Fruit fly (Drosophila melanogaster) whole organism, embryonic: ENCODE measurements around the gene Cpr23B.

ENCODE experiments used
- Asciz ChIP-seq: fragments of 200-800 bp; sonication (Bioruptor generic); optimal IDR thresholded peaks from 2 replicates; lab custom pipeline; 2017; ENCODE audit warnings: missing biosample characterization, mild to moderate bottlenecking, missing genetic modification characterization, missing genetic modification reagents
- Atf6 ChIP-seq: fragments of 200-800 bp; sonication (Bioruptor generic); IDR thresholded peaks from 2 replicates; pipeline ENCODE4 v1.3.6; 2022; ENCODE audit warnings: missing biosample characterization, missing genetic modification characterization
- Blimp-1 ChIP-seq: fragments of 200-800 bp; sonication (Bioruptor generic); optimal IDR thresholded peaks from 3 replicates; lab custom pipeline; 2018; ENCODE audit warnings: missing biosample characterization, missing genetic modification characterization, mild to moderate bottlenecking, moderate library complexity, missing genetic modification reagents
- CG10431 ChIP-seq: fragments of 200-800 bp; sonication (Bioruptor generic); optimal IDR thresholded peaks from 3 replicates; lab custom pipeline; 2018; ENCODE audit warnings: missing biosample characterization, mild to moderate bottlenecking, missing genetic modification characterization
- CG11247 ChIP-seq: fragments of 200-800 bp; sonication (Bioruptor generic); IDR thresholded peaks from 2 replicates; pipeline ENCODE4 v1.3.6; 2022; ENCODE audit warnings: missing biosample characterization, missing genetic modification characterization
- CG14860 ChIP-seq: fragments of 200-800 bp; sonication (Bioruptor generic); IDR thresholded peaks from 3 replicates; pipeline ENCODE4 v1.3.6; 2022; ENCODE audit warnings: missing biosample characterization, missing genetic modification characterization; ENCODE audit not compliant: partially characterized antibody
- CG15269 ChIP-seq: fragments of 200-800 bp; sonication (Bioruptor generic); optimal IDR thresholded peaks from 2 replicates; lab custom pipeline; 2018; ENCODE audit warnings: missing biosample characterization, mild to moderate bottlenecking, missing genetic modification characterization, moderate library complexity
- CG15696 ChIP-seq: fragments of 200-800 bp; sonication (Bioruptor generic); optimal IDR thresholded peaks from 2 replicates; lab custom pipeline; 2019; ENCODE audit warnings: missing biosample characterization, mild to moderate bottlenecking, missing genetic modification characterization, moderate library complexity
- CG17186 ChIP-seq: fragments of 200-800 bp; sonication (Bioruptor generic); optimal IDR thresholded peaks from 3 replicates; lab custom pipeline; 2017; ENCODE audit warnings: missing biosample characterization, missing genetic modification reagents, missing genetic modification characterization
- CG17328 ChIP-seq: fragments of 200-800 bp; sonication (Bioruptor generic); IDR thresholded peaks from 2 replicates; pipeline ENCODE4 v1.3.6; 2022; ENCODE audit warnings: missing biosample characterization, missing genetic modification characterization
- CG2120 ChIP-seq: fragments of 200-800 bp; sonication (Bioruptor generic); optimal IDR thresholded peaks from 3 replicates; lab custom pipeline; 2016; ENCODE audit warnings: missing biosample characterization, missing genetic modification characterization
- CG2199 ChIP-seq: fragments of 200-800 bp; sonication (Bioruptor generic); IDR thresholded peaks from 3 replicates; pipeline ENCODE4 v1.3.6; 2022; ENCODE audit warnings: missing biosample characterization, missing genetic modification characterization
- CG2712 ChIP-seq: fragments of 200-800 bp; optimal IDR thresholded peaks from 3 replicates; lab custom pipeline; 2019; ENCODE audit warnings: missing biosample characterization, mild to moderate bottlenecking, missing genetic modification characterization, moderate library complexity
- CG2889 ChIP-seq: fragments of 200-800 bp; sonication (Bioruptor generic); IDR thresholded peaks from 3 replicates; pipeline ENCODE4 v1.3.6; 2022; ENCODE audit warnings: missing biosample characterization, missing genetic modification characterization
- CG32767 ChIP-seq: fragments of 200-800 bp; sonication (Bioruptor generic); IDR thresholded peaks from 2 replicates; pipeline ENCODE4 v1.3.6; 2022; ENCODE audit warnings: missing biosample characterization, missing genetic modification characterization
- CG3995 ChIP-seq: fragments of 200-800 bp; sonication (Bioruptor generic); optimal IDR thresholded peaks from 3 replicates; lab custom pipeline; 2016; ENCODE audit warnings: missing biosample characterization, missing genetic modification characterization
- CG4360 ChIP-seq: fragments of 200-800 bp; sonication (Bioruptor generic); IDR thresholded peaks from 2 replicates; pipeline ENCODE4 v1.3.6; 2022; ENCODE audit warnings: missing biosample characterization, missing genetic modification characterization
- CG4730 ChIP-seq: fragments of 200-800 bp; sonication (Bioruptor generic); IDR thresholded peaks from 2 replicates; pipeline ENCODE4 v1.3.6; 2022; ENCODE audit warnings: missing biosample characterization, missing genetic modification characterization
- CG4820 ChIP-seq: fragments of 200-800 bp; sonication (Bioruptor generic); optimal IDR thresholded peaks from 3 replicates; lab custom pipeline; 2016; ENCODE audit warnings: missing biosample characterization, missing genetic modification characterization
- CG7745 ChIP-seq: fragments of 200-800 bp; sonication (Bioruptor generic); optimal IDR thresholded peaks from 2 replicates; lab custom pipeline; 2018; ENCODE audit warnings: missing biosample characterization, mild to moderate bottlenecking, missing genetic modification characterization, moderate library complexity
- CG8290 ChIP-seq, 3 experiments: fragments of 200-800 bp; sonication (Bioruptor generic); optimal IDR thresholded peaks; 2 replicates each; lab custom pipeline; 2016 to 2019; ENCODE audit warnings: missing biosample characterization in 3 of 3, missing genetic modification characterization in 3 of 3, mild to moderate bottlenecking in 2 of 3, moderate library complexity in 1 of 3
- CG9609 ChIP-seq: fragments of 200-800 bp; sonication (Bioruptor generic); optimal IDR thresholded peaks from 3 replicates; lab custom pipeline; 2016; ENCODE audit warnings: missing biosample characterization, missing genetic modification characterization
- Deaf1 ChIP-seq: fragments of 200-800 bp; optimal IDR thresholded peaks from 3 replicates; lab custom pipeline; 2019; ENCODE audit warnings: missing biosample characterization, mild to moderate bottlenecking, missing genetic modification characterization, moderate library complexity
- Drgx ChIP-seq: fragments of 200-800 bp; sonication (Bioruptor generic); IDR thresholded peaks from 2 replicates; pipeline ENCODE4 v1.3.6; 2022; ENCODE audit warnings: missing biosample characterization, missing genetic modification characterization
- ERR ChIP-seq: fragments of 200-800 bp; sonication (Bioruptor generic); optimal IDR thresholded peaks from 2 replicates; lab custom pipeline; 2016; ENCODE audit warnings: missing biosample characterization, missing genetic modification characterization
- Eip74EF ChIP-seq, 2 experiments: fragments of 200-800 bp in 1 of 2; fragments of >200 bp in 1 of 2; sonication (Bioruptor generic) in 1 of 2; optimal IDR thresholded peaks; 2 replicates each; lab custom pipeline; 2017 to 2019; ENCODE audit warnings: missing biosample characterization in 2 of 2, missing genetic modification characterization in 2 of 2, mild to moderate bottlenecking in 1 of 2, moderate library complexity in 1 of 2
- Fer2 ChIP-seq: fragments of 200-800 bp; sonication (Bioruptor generic); optimal IDR thresholded peaks from 2 replicates; lab custom pipeline; 2018; ENCODE audit warnings: missing biosample characterization, mild to moderate bottlenecking, missing genetic modification characterization, moderate library complexity
- HLH54F ChIP-seq: fragments of 200-800 bp; sonication (Bioruptor generic); optimal IDR thresholded peaks from 3 replicates; lab custom pipeline; 2016; ENCODE audit warnings: missing biosample characterization, missing genetic modification characterization
- Hsf ChIP-seq: fragments of 200-800 bp; sonication (Bioruptor generic); optimal IDR thresholded peaks from 3 replicates; lab custom pipeline; 2016; ENCODE audit warnings: missing biosample characterization, missing genetic modification characterization
- Mrtf ChIP-seq: fragments of 200-800 bp; sonication (Bioruptor generic); IDR thresholded peaks from 3 replicates; pipeline ENCODE4 v1.3.6; 2022; ENCODE audit warnings: missing biosample characterization, missing genetic modification characterization
- Spps ChIP-seq: fragments of 200-800 bp; sonication (Bioruptor generic); optimal IDR thresholded peaks from 2 replicates; lab custom pipeline; 2018; ENCODE audit warnings: missing biosample characterization, mild to moderate bottlenecking, missing genetic modification characterization
- Usf ChIP-seq: fragments of 200-800 bp; sonication (Bioruptor generic); optimal IDR thresholded peaks from 2 replicates; lab custom pipeline; 2017; ENCODE audit warnings: missing genotype, missing biosample characterization, missing genetic modification characterization
- Xbp1 ChIP-seq: fragments of 200-800 bp; sonication (Bioruptor generic); optimal IDR thresholded peaks from 3 replicates; lab custom pipeline; 2016; ENCODE audit warnings: missing biosample characterization, mild to moderate bottlenecking, missing genetic modification characterization
- ato ChIP-seq: fragments of 200-800 bp; sonication (Bioruptor generic); IDR thresholded peaks from 2 replicates; pipeline ENCODE4 v1.3.6; 2022; ENCODE audit warnings: missing biosample characterization, missing genetic modification characterization; ENCODE audit not compliant: partially characterized antibody
- bowl ChIP-seq: fragments of 200-800 bp; sonication (Bioruptor generic); IDR thresholded peaks from 2 replicates; pipeline ENCODE4 v1.3.6; 2022; ENCODE audit warnings: missing biosample characterization, missing genetic modification characterization
- caup ChIP-seq: fragments of 200-800 bp; sonication (Bioruptor generic); optimal IDR thresholded peaks from 3 replicates; lab custom pipeline; 2017; ENCODE audit warnings: missing biosample characterization, mild to moderate bottlenecking, missing genetic modification characterization, moderate library complexity; ENCODE audit not compliant: severe bottlenecking
- danr ChIP-seq: fragments of 200-800 bp; sonication (Bioruptor generic); IDR thresholded peaks from 2 replicates; pipeline ENCODE4 v1.3.6; 2022; ENCODE audit warnings: missing biosample characterization, missing genetic modification characterization
- disco-r ChIP-seq: fragments of 200-800 bp; sonication (Bioruptor generic); optimal IDR thresholded peaks from 2 replicates; lab custom pipeline; 2016; ENCODE audit warnings: missing biosample characterization, missing genetic modification characterization
- eyg ChIP-seq: fragments of 200-800 bp; sonication (Bioruptor generic); optimal IDR thresholded peaks from 3 replicates; lab custom pipeline; 2016; ENCODE audit warnings: missing biosample characterization, missing genetic modification characterization
- gcm2 ChIP-seq: fragments of 200-800 bp; sonication (Bioruptor generic); optimal IDR thresholded peaks from 2 replicates; lab custom pipeline; 2016; ENCODE audit warnings: missing biosample characterization, missing genetic modification characterization
- gro ChIP-seq: fragments of 200-800 bp; sonication (Bioruptor generic); optimal IDR thresholded peaks from 2 replicates; lab custom pipeline; 2016; ENCODE audit warnings: missing biosample characterization, missing genetic modification characterization
- gt ChIP-seq: fragments of 200-800 bp; sonication (Bioruptor generic); IDR thresholded peaks from 2 replicates; pipeline ENCODE4 v1.3.6; 2022; ENCODE audit warnings: missing biosample characterization, missing genetic modification characterization
- kni ChIP-seq: fragments of 200-800 bp; sonication (Bioruptor generic); optimal IDR thresholded peaks from 3 replicates; lab custom pipeline; 2017; ENCODE audit warnings: mild to moderate bottlenecking, missing biosample characterization, missing genetic modification reagents, missing genetic modification characterization
- pum ChIP-seq: fragments of 200-800 bp; sonication (Bioruptor generic); optimal IDR thresholded peaks from 2 replicates; lab custom pipeline; 2016; ENCODE audit warnings: missing biosample characterization, missing genetic modification characterization
- run ChIP-seq: fragments of 200-800 bp; sonication (Bioruptor generic); optimal IDR thresholded peaks from 3 replicates; lab custom pipeline; 2018; ENCODE audit warnings: missing biosample characterization, mild to moderate bottlenecking, missing genetic modification characterization
- schlank ChIP-seq: fragments of 200-800 bp; sonication (Bioruptor generic); optimal IDR thresholded peaks from 2 replicates; lab custom pipeline; 2018; ENCODE audit warnings: missing biosample characterization, mild to moderate bottlenecking, missing genetic modification characterization
- sna ChIP-seq: fragments of 200-800 bp; sonication (Bioruptor generic); IDR thresholded peaks from 2 replicates; pipeline ENCODE4 v1.3.6; 2022; ENCODE audit warnings: missing biosample characterization, missing genetic modification characterization; ENCODE audit not compliant: partially characterized antibody
- tap ChIP-seq: fragments of 200-800 bp; optimal IDR thresholded peaks from 3 replicates; lab custom pipeline; 2019; ENCODE audit warnings: missing biosample characterization, mild to moderate bottlenecking, missing genetic modification characterization, moderate library complexity
- tll ChIP-seq, 2 experiments: fragments of 200-800 bp in 1 of 2; fragments of >200 bp in 1 of 2; sonication (Bioruptor generic) in 1 of 2; optimal IDR thresholded peaks; 2 replicates each; lab custom pipeline; 2017 to 2019; ENCODE audit warnings: missing biosample characterization in 2 of 2, missing genetic modification characterization in 2 of 2, mild to moderate bottlenecking in 1 of 2, moderate library complexity in 1 of 2

Cpr23B gene

dm6 chr2L:2830341-2830800, 7.8 kb upstream of the Cpr23B start (continued):
- TF ChIP-seq CG8290 (GFP tag; optimal IDR thresholded peaks at IDR 0.05; lab: Kevin White, UChicago), result peak; percentile 67
- peak in 1 of 2 experiments; percentile 40 for TF ChIP-seq CG8290 (tag; optimal IDR thresholded peaks at IDR 0.05; lab: Kevin White, UChicago)
- TF ChIP-seq sna (GFP tag; lab: Robert Waterston, UW), result no peak
- TF ChIP-seq CG2889 (GFP tag; lab: Robert Waterston, UW), result no peak
- peak; percentile 25 for TF ChIP-seq CG17186 (GFP tag; lab: Kevin White, UChicago)
- TF ChIP-seq CG32767 (GFP tag; lab: Robert Waterston, UW), result peak; percentile 76; the same call in 1 of the 2 replicates
- TF ChIP-seq run (tag; lab: Kevin White, UChicago), result peak; percentile 78
- peak; percentile 79 for TF ChIP-seq Drgx (GFP tag; lab: Robert Waterston, UW)
- peak; percentile 72 for TF ChIP-seq gcm2 (GFP tag; lab: Kevin White, UChicago)
- no peak for TF ChIP-seq CG2199 (GFP tag; lab: Robert Waterston, UW)
- TF ChIP-seq gt, result peak; percentile 36; the same call in 1 of the 2 replicates
- TF ChIP-seq eyg (GFP tag; lab: Kevin White, UChicago), result no peak
- TF ChIP-seq HLH54F, result peak; percentile 50
- no peak for TF ChIP-seq CG14860 (GFP tag; lab: Robert Waterston, UW)
- peak; percentile 88 for TF ChIP-seq caup
- TF ChIP-seq Atf6 (GFP tag; lab: Robert Waterston, UW), result peak; percentile 79
- TF ChIP-seq Blimp-1 (GFP tag; lab: Kevin White, UChicago), result peak; percentile 78
- peak; percentile 80 for TF ChIP-seq CG2120 (GFP tag; lab: Kevin White, UChicago)
- peak; percentile 86 for TF ChIP-seq Usf
- no peak for TF ChIP-seq bowl (GFP tag; lab: Robert Waterston, UW)
- peak; percentile 56 for TF ChIP-seq CG11247 (GFP tag; lab: Robert Waterston, UW)
- peak; percentile 60 for TF ChIP-seq pum (GFP tag; lab: Kevin White, UChicago)
- peak; percentile 82 for TF ChIP-seq kni (GFP tag; lab: Kevin White, UChicago)
- TF ChIP-seq Xbp1 (GFP tag; lab: Kevin White, UChicago), result peak; percentile 87
- no peak for TF ChIP-seq tll (GFP tag; optimal IDR thresholded peaks at IDR 0.05; lab: Kevin White, UChicago)
- peak; percentile 54 for TF ChIP-seq Deaf1 (tag; lab: Kevin White, UChicago)
- peak; percentile 88 for TF ChIP-seq CG15269 (tag; lab: Kevin White, UChicago)
- TF ChIP-seq CG10431, result peak; percentile 72
- TF ChIP-seq ato (GFP tag; lab: Robert Waterston, UW), result no peak
- peak in 1 of 2 experiments; percentile 93 for TF ChIP-seq Eip74EF (GFP tag; optimal IDR thresholded peaks at IDR 0.05; lab: Kevin White, UChicago)
- peak; percentile 86 for TF ChIP-seq CG15696
- peak; percentile 89 for TF ChIP-seq CG4820
- TF ChIP-seq schlank, result peak; percentile 49
- peak; percentile 40 for TF ChIP-seq disco-r (GFP tag; lab: Kevin White, UChicago)
- TF ChIP-seq CG4360 (GFP tag; lab: Robert Waterston, UW), result no peak
- TF ChIP-seq CG4730 (GFP tag; lab: Robert Waterston, UW), result peak; percentile 57; the same call in 1 of the 2 replicates
- peak; percentile 63 for TF ChIP-seq Fer2 (tag; lab: Kevin White, UChicago)
- peak; percentile 93 for TF ChIP-seq Asciz (GFP tag; lab: Kevin White, UChicago)
- TF ChIP-seq CG7745 (tag; lab: Kevin White, UChicago), result no peak
- peak; percentile 95 for TF ChIP-seq CG2712 (tag; lab: Kevin White, UChicago)
- peak; percentile 79 for TF ChIP-seq Hsf
- TF ChIP-seq ERR (GFP tag; lab: Kevin White, UChicago), result no peak
- TF ChIP-seq CG3995 (GFP tag; lab: Kevin White, UChicago), result peak; percentile 33
- peak; percentile 41; the same call in 1 of the 3 replicates for TF ChIP-seq Mrtf (GFP tag; lab: Robert Waterston, UW)
- TF ChIP-seq tap, result peak; percentile 74
- no peak; the same call in none of the 2 replicates for TF ChIP-seq CG17328 (GFP tag; lab: Robert Waterston, UW)
- peak; percentile 90 for TF ChIP-seq Spps
- no peak for TF ChIP-seq gro (GFP tag; lab: Kevin White, UChicago)
- peak; percentile 78 for TF ChIP-seq danr (GFP tag; lab: Robert Waterston, UW)
- TF ChIP-seq CG9609, result no peak
